Fruit fly (Drosophila melanogaster) whole organism, prepupa: ENCODE measurements around the gene Pp1alpha-96A.

Experiments
- CG10631 ChIP-seq: fragments of 200-800 bp; sonication (Bioruptor generic); optimal IDR thresholded peaks from 2 replicates; lab custom pipeline; 2016; ENCODE audit warnings: missing biosample characterization, missing genetic modification characterization
- CG10669 ChIP-seq: fragments of 200-800 bp; sonication (Bioruptor generic); optimal IDR thresholded peaks from 3 replicates; lab custom pipeline; 2018; ENCODE audit warnings: missing biosample characterization, mild to moderate bottlenecking, missing genetic modification characterization, moderate library complexity
- CG11294 ChIP-seq: fragments of 200-800 bp; sonication (Bioruptor generic); IDR thresholded peaks from 2 replicates; pipeline ENCODE4 v1.3.6; 2022; ENCODE audit warnings: missing biosample characterization, missing genetic modification characterization
- CG11762 ChIP-seq: fragments of 200-800 bp; sonication (Bioruptor generic); optimal IDR thresholded peaks from 3 replicates; lab custom pipeline; 2016; ENCODE audit warnings: missing biosample characterization, missing genetic modification characterization; ENCODE audit not compliant: insufficient read depth
- CG11902 ChIP-seq: fragments of 200-800 bp; sonication (Bioruptor generic); optimal IDR thresholded peaks from 3 replicates; lab custom pipeline; 2016; ENCODE audit warnings: missing biosample characterization, missing genetic modification characterization
- CG15336 ChIP-seq: fragments of 200-800 bp; sonication (Bioruptor generic); IDR thresholded peaks from 2 replicates; pipeline ENCODE4 v1.3.6; 2022; ENCODE audit warnings: missing biosample characterization, missing genetic modification characterization
- CG16779 ChIP-seq: fragments of 200-800 bp; sonication (Bioruptor generic); optimal IDR thresholded peaks from 3 replicates; lab custom pipeline; 2017; ENCODE audit warnings: missing biosample characterization, mild to moderate bottlenecking, missing genetic modification characterization
- CG3032 ChIP-seq: fragments of 200-800 bp; optimal IDR thresholded peaks from 2 replicates; lab custom pipeline; 2019; ENCODE audit warnings: missing biosample characterization, mild to moderate bottlenecking, missing genetic modification characterization, moderate library complexity
- CG31627 ChIP-seq: fragments of 200-800 bp; sonication (Bioruptor generic); optimal IDR thresholded peaks from 3 replicates; lab custom pipeline; 2016; ENCODE audit warnings: missing biosample characterization, missing genetic modification characterization
- CG32006 ChIP-seq: fragments of 200-800 bp; sonication (Bioruptor generic); optimal IDR thresholded peaks from 3 replicates; lab custom pipeline; 2017; ENCODE audit warnings: missing biosample characterization, mild to moderate bottlenecking, missing genetic modification characterization
- CG34406 ChIP-seq: fragments of 200-800 bp; sonication (Bioruptor generic); optimal IDR thresholded peaks from 3 replicates; lab custom pipeline; 2016; ENCODE audit warnings: missing biosample characterization, missing genetic modification characterization
- CG4318 ChIP-seq: fragments of 200-800 bp; sonication (Bioruptor generic); optimal IDR thresholded peaks from 3 replicates; lab custom pipeline; 2017; ENCODE audit warnings: missing biosample characterization, mild to moderate bottlenecking, missing genetic modification characterization
- CG6163 ChIP-seq: fragments of 200-800 bp; sonication (Bioruptor generic); IDR thresholded peaks from 3 replicates; pipeline ENCODE4 v1.3.6; 2022; ENCODE audit warnings: missing biosample characterization, missing genetic modification characterization
- CG6276 ChIP-seq: fragments of 200-800 bp; sonication (Bioruptor generic); optimal IDR thresholded peaks from 2 replicates; lab custom pipeline; 2017; ENCODE audit warnings: missing biosample characterization, mild to moderate bottlenecking, missing genetic modification characterization
- CG6792 ChIP-seq: fragments of 200-800 bp; sonication (Bioruptor generic); optimal IDR thresholded peaks from 3 replicates; lab custom pipeline; 2016; ENCODE audit warnings: missing biosample characterization, missing genetic modification characterization
- CG6808 ChIP-seq: fragments of 200-800 bp; sonication (Bioruptor generic); optimal IDR thresholded peaks from 3 replicates; lab custom pipeline; 2017; ENCODE audit warnings: missing biosample characterization, missing genetic modification characterization, mild to moderate bottlenecking, moderate library complexity, missing genetic modification reagents
- CG6854 ChIP-seq: fragments of 200-800 bp; sonication (Bioruptor generic); optimal IDR thresholded peaks from 2 replicates; lab custom pipeline; 2017; ENCODE audit warnings: missing biosample characterization, mild to moderate bottlenecking, missing genetic modification characterization
- CG7368 ChIP-seq: fragments of 200-800 bp; sonication (Bioruptor generic); optimal IDR thresholded peaks from 3 replicates; lab custom pipeline; 2016; ENCODE audit warnings: missing biosample characterization, missing genetic modification characterization
- CG8119 ChIP-seq: fragments of 200-800 bp; sonication (Bioruptor generic); IDR thresholded peaks from 3 replicates; pipeline ENCODE4 v1.3.6; 2022; ENCODE audit warnings: missing biosample characterization, missing genetic modification characterization
- CG8319 ChIP-seq: fragments of 200-800 bp; sonication (Bioruptor generic); optimal IDR thresholded peaks from 3 replicates; lab custom pipeline; 2016; ENCODE audit warnings: missing biosample characterization, missing genetic modification characterization
- CG8632 ChIP-seq: fragments of 200-800 bp; sonication (Bioruptor generic); optimal IDR thresholded peaks from 3 replicates; lab custom pipeline; 2016; ENCODE audit warnings: missing biosample characterization, missing genetic modification characterization
- CG9139 ChIP-seq: fragments of 200-800 bp; sonication (Bioruptor generic); optimal IDR thresholded peaks from 3 replicates; lab custom pipeline; 2017; ENCODE audit warnings: missing biosample characterization, mild to moderate bottlenecking, missing genetic modification characterization
- Eip78C ChIP-seq: fragments of 200-800 bp; sonication (Bioruptor generic); peaks from one replicate; lab custom pipeline; 2016; ENCODE audit warnings: missing biosample characterization, missing genetic modification characterization
- Ets21C ChIP-seq: fragments of 200-800 bp; sonication (Bioruptor generic); optimal IDR thresholded peaks from 3 replicates; lab custom pipeline; 2016; ENCODE audit warnings: missing biosample characterization, missing genetic modification characterization
- Lpt ChIP-seq: fragments of 200-800 bp; sonication (Bioruptor generic); optimal IDR thresholded peaks from 3 replicates; lab custom pipeline; 2016; ENCODE audit warnings: missing biosample characterization, missing genetic modification characterization
- OdsH ChIP-seq: fragments of 200-800 bp; sonication (Bioruptor generic); optimal IDR thresholded peaks from 3 replicates; lab custom pipeline; 2016; ENCODE audit warnings: missing biosample characterization, missing genetic modification characterization
- Smox ChIP-seq: fragments of 200-800 bp; sonication (Bioruptor generic); optimal IDR thresholded peaks from 3 replicates; lab custom pipeline; 2016; ENCODE audit warnings: missing biosample characterization, missing genetic modification characterization
- Sox102F ChIP-seq: fragments of 200-800 bp; sonication (Bioruptor generic); optimal IDR thresholded peaks from 2 replicates; lab custom pipeline; 2016; ENCODE audit warnings: missing biosample characterization, mild to moderate bottlenecking, missing genetic modification characterization
- Sox15 ChIP-seq: fragments of 200-800 bp; sonication (Bioruptor generic); optimal IDR thresholded peaks from 3 replicates; lab custom pipeline; 2016; ENCODE audit warnings: missing biosample characterization, missing genetic modification characterization
- acj6 ChIP-seq: fragments of 200-800 bp; sonication (Bioruptor generic); optimal IDR thresholded peaks from 3 replicates; lab custom pipeline; 2016; ENCODE audit warnings: missing biosample characterization, missing genetic modification characterization
- dac ChIP-seq: fragments of 200-800 bp; sonication (Bioruptor generic); optimal IDR thresholded peaks from 2 replicates; lab custom pipeline; 2017; ENCODE audit warnings: missing biosample characterization, mild to moderate bottlenecking, missing genetic modification characterization
- dsx ChIP-seq: fragments of 200-800 bp; optimal IDR thresholded peaks from 3 replicates; lab custom pipeline; 2019; ENCODE audit warnings: missing biosample characterization, mild to moderate bottlenecking, missing genetic modification characterization, moderate library complexity; ENCODE audit not compliant: poor library complexity, severe bottlenecking
- eg ChIP-seq: fragments of 200-800 bp; sonication (Bioruptor generic); IDR thresholded peaks from 3 replicates; pipeline ENCODE4 v1.3.6; 2022; ENCODE audit warnings: missing biosample characterization, missing genetic modification characterization
- esn ChIP-seq: fragments of 200-800 bp; sonication (Bioruptor generic); optimal IDR thresholded peaks from 2 replicates; lab custom pipeline; 2016; ENCODE audit warnings: missing biosample characterization, mild to moderate bottlenecking, missing genetic modification characterization, moderate library complexity
- fd85E ChIP-seq: fragments of 200-800 bp; sonication (Bioruptor generic); optimal IDR thresholded peaks from 3 replicates; lab custom pipeline; 2016; ENCODE audit warnings: missing biosample characterization, missing genetic modification characterization
- lz ChIP-seq: fragments of 200-800 bp; sonication (Bioruptor generic); optimal IDR thresholded peaks from 3 replicates; lab custom pipeline; 2016; ENCODE audit warnings: missing biosample characterization, missing genetic modification characterization
- net ChIP-seq: fragments of 200-800 bp; sonication (Bioruptor generic); optimal IDR thresholded peaks from 3 replicates; lab custom pipeline; 2016; ENCODE audit warnings: missing biosample characterization, missing genetic modification characterization
- pdm3 ChIP-seq: fragments of 200-800 bp; sonication (Bioruptor generic); optimal IDR thresholded peaks from 3 replicates; lab custom pipeline; 2016; ENCODE audit warnings: missing biosample characterization, missing genetic modification characterization
- salr ChIP-seq, 2 experiments: fragments of 200-800 bp; sonication (Bioruptor generic); optimal IDR thresholded peaks; 3 replicates each; lab custom pipeline; 2016 to 2018; ENCODE audit warnings: missing biosample characterization in 2 of 2, missing genetic modification characterization in 2 of 2, mild to moderate bottlenecking in 1 of 2
- spab ChIP-seq: fragments of 200-800 bp; sonication (Bioruptor generic); optimal IDR thresholded peaks from 2 replicates; lab custom pipeline; 2017; ENCODE audit warnings: missing biosample characterization, mild to moderate bottlenecking, missing genetic modification characterization, missing genetic modification reagents
- svp ChIP-seq: fragments of 200-800 bp; sonication (Bioruptor generic); peaks from one replicate; lab custom pipeline; 2016; ENCODE audit warnings: missing biosample characterization, missing genetic modification characterization
- topi ChIP-seq: fragments of 200-800 bp; sonication (Bioruptor generic); optimal IDR thresholded peaks from 3 replicates; lab custom pipeline; 2016; ENCODE audit warnings: missing biosample characterization, missing genetic modification characterization
- vri ChIP-seq: fragments of 200-800 bp; sonication (Bioruptor generic); optimal IDR thresholded peaks from 3 replicates; lab custom pipeline; 2016; ENCODE audit warnings: missing biosample characterization, mild to moderate bottlenecking, missing genetic modification characterization

The Pp1alpha-96A gene

DNA sequence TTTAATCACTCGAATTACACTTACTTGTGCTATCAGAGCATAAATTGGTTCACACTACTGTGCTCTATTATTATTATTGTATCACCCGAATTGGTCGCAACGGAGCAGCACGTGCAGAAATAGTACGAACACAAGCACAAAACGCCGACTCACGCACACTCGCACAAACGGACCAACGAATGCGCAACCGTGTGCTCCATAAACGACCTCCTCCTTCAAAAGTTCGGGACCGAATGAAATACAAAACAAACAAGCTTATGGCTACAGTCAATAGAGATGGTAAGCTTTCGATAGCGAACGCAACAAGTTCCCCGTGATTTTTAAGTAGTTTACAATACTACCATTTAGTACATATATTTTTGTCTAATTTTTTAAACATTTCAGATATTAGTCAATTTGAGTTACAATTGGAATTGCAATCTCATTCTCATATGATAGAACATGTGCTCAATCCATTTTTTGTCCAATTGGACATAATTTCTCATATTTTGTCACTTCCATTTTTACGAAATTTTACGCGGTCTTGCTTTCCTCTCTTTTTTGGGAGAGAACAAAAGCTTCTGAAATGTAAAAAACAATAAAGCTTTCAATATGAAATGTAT is 25.7 kb downstream of the Pp1alpha-96A start, which contains the start of gene Cftr (continued):
- TF ChIP-seq Sox102F (peak; percentile 71), CG8632 (GFP tag; lab: Kevin White, UChicago) (no peak), CG6792 (GFP tag; lab: Kevin White, UChicago) (peak; percentile 7), CG34406 (GFP tag; lab: Kevin White, UChicago) (no peak), eg (GFP tag; lab: Robert Waterston, UW) (peak; percentile 61; the same call in 2 of the 3 replicates), Sox15 (GFP tag; lab: Kevin White, UChicago) (no peak), pdm3 (GFP tag; lab: Kevin White, UChicago) (peak; percentile 52), dac (no peak), CG6163 (GFP tag; lab: Robert Waterston, UW) (peak; percentile 61), CG11902 (GFP tag; lab: Kevin White, UChicago) (no peak), CG6854 (GFP tag; lab: Kevin White, UChicago) (peak; percentile 68), CG16779 (tag; lab: Kevin White, UChicago) (peak; percentile 29), OdsH (GFP tag; lab: Kevin White, UChicago) (peak; percentile 27), CG31627 (GFP tag; lab: Kevin White, UChicago) (peak; percentile 37), CG6808 (GFP tag; lab: Kevin White, UChicago) (peak; percentile 4), CG3032 (tag; lab: Kevin White, UChicago) (peak; percentile 18), esn (GFP tag; lab: Kevin White, UChicago) (peak; percentile 64), net (GFP tag; lab: Kevin White, UChicago) (peak; percentile 48), lz (GFP tag; lab: Kevin White, UChicago) (peak; percentile 60), vri (GFP tag; lab: Kevin White, UChicago) (peak; percentile 91), dsx (GFP tag; lab: Kevin White, UChicago) (peak; percentile 60), spab (GFP tag; lab: Kevin White, UChicago) (no peak), CG10669 (peak; percentile 21), CG11294 (GFP tag; lab: Robert Waterston, UW) (no peak), CG6276 (no peak), topi (GFP tag; lab: Kevin White, UChicago) (peak; percentile 62), Smox (GFP tag; lab: Kevin White, UChicago) (peak; percentile 67), CG8319 (GFP tag; lab: Kevin White, UChicago) (no peak), CG7368 (GFP tag; lab: Kevin White, UChicago) (no peak), CG11762 (GFP tag; lab: Kevin White, UChicago) (no peak), svp (GFP tag; lab: Kevin White, UChicago) (peak; percentile 53), CG4318 (GFP tag; lab: Kevin White, UChicago) (no peak), Ets21C (GFP tag; lab: Kevin White, UChicago) (peak; percentile 14), CG9139 (GFP tag; lab: Kevin White, UChicago) (peak; percentile 23), CG15336 (GFP tag; lab: Robert Waterston, UW) (peak; percentile 16; the same call in 1 of the 2 replicates), salr (GFP tag; optimal IDR thresholded peaks at IDR 0.05; lab: Kevin White, UChicago) (no peak), acj6 (no peak), Lpt (peak; percentile 61), fd85E (GFP tag; lab: Kevin White, UChicago) (no peak), Eip78C (GFP tag; lab: Kevin White, UChicago) (peak; percentile 76), CG32006 (GFP tag; lab: Kevin White, UChicago) (no peak), CG8119 (no peak), CG10631 (no peak)
- TF ChIP-seq, all 60 proteins: peak for 38
